Worm (Caenorhabditis elegans) whole organism, L3 larva: ENCODE data around the gene rpn-13.

ENCODE experiments used
- lsy-12 ChIP-seq: sonication (generic microtip); optimal IDR thresholded peaks from 2 replicates; lab custom pipeline; 2016; ENCODE audit warnings: mild to moderate bottlenecking, missing genetic modification characterization, missing compliant biosample characterization
- nhr-25 ChIP-seq: sonication (generic microtip); optimal IDR thresholded peaks from 2 replicates; lab custom pipeline; 2017; ENCODE audit warnings: missing biosample characterization, missing genetic modification characterization
- tbx-2 ChIP-seq: sonication (generic microtip); optimal IDR thresholded peaks from 2 replicates; lab custom pipeline; 2016; ENCODE audit warnings: mild to moderate bottlenecking, missing genetic modification characterization, missing compliant biosample characterization

- TF ChIP-seq lsy-12 (tag; lab: Kevin White, UChicago): no peak
- TF ChIP-seq tbx-2 (tag; lab: Kevin White, UChicago): no peak
- no peak for TF ChIP-seq nhr-25 (tag; lab: Kevin White, UChicago)
Measured at ce11 chrIII:6389533-6389932, 47.8 kb upstream of the rpn-13 start, which contains the start of gene C16A3.2.
